Fruit fly (Drosophila melanogaster): Measurements from ENCODE around the gene CG15695.

dm6 chr3R:20845493-20845892 lies 3.6 kb downstream of the CG15695 start:
- TF ChIP-seq Clk (GFP tag; optimal IDR thresholded peaks at IDR 0.05) (no peak), CG7045 (GFP tag; optimal IDR thresholded peaks at IDR 0.05) (no peak), CG14711 (tag; optimal IDR thresholded peaks at IDR 0.05) (no peak), bab1 (GFP tag; optimal IDR thresholded peaks at IDR 0.05) (no peak), cnc (optimal IDR thresholded peaks at IDR 0.05) (no peak), Mnt (GFP tag; optimal IDR thresholded peaks at IDR 0.05) (no peak), pad (GFP tag; optimal IDR thresholded peaks at IDR 0.05) (no peak), Crg-1 (GFP tag; optimal IDR thresholded peaks at IDR 0.05) (no peak), cic (GFP tag; optimal IDR thresholded peaks at IDR 0.05) (no peak), CG1620 (GFP tag; optimal IDR thresholded peaks at IDR 0.05) (no peak), CG7101 (tag; optimal IDR thresholded peaks at IDR 0.05) (no peak), CG5204 (GFP tag; optimal IDR thresholded peaks at IDR 0.05) (no peak)
